Fruit fly (Drosophila melanogaster) whole organism, embryonic: ENCODE results near the gene msd1.

Source experiments
- Asciz ChIP-seq: fragments of 200-800 bp; sonication (Bioruptor generic); optimal IDR thresholded peaks from 2 replicates; lab custom pipeline; 2017; ENCODE audit warnings: missing biosample characterization, mild to moderate bottlenecking, missing genetic modification characterization, missing genetic modification reagents
- C15 ChIP-seq: fragments of 200-800 bp; sonication (Bioruptor generic); IDR thresholded peaks from 3 replicates; pipeline ENCODE4 v1.3.6; 2022; ENCODE audit warnings: missing biosample characterization, missing genetic modification characterization
- CG10147 ChIP-seq: fragments of 200-800 bp; sonication (Bioruptor generic); optimal IDR thresholded peaks from 2 replicates; lab custom pipeline; 2019; ENCODE audit warnings: missing biosample characterization, mild to moderate bottlenecking, missing genetic modification characterization, moderate library complexity
- CG10366 ChIP-seq: fragments of 200-800 bp; sonication (Bioruptor generic); IDR thresholded peaks from 2 replicates; pipeline ENCODE4 v1.3.6; 2022; ENCODE audit warnings: missing biosample characterization, missing genetic modification characterization
- CG10654 ChIP-seq: fragments of 200-800 bp; sonication (Bioruptor generic); optimal IDR thresholded peaks from 2 replicates; lab custom pipeline; 2016; ENCODE audit warnings: missing biosample characterization, missing genetic modification characterization
- CG12219 ChIP-seq: fragments of 200-800 bp; sonication (Bioruptor generic); optimal IDR thresholded peaks from 3 replicates; lab custom pipeline; 2018; ENCODE audit warnings: missing biosample characterization, mild to moderate bottlenecking, missing genetic modification characterization
- CG12299 ChIP-seq: fragments of 200-800 bp; sonication (Bioruptor generic); optimal IDR thresholded peaks from 2 replicates; lab custom pipeline; 2018; ENCODE audit warnings: missing biosample characterization, mild to moderate bottlenecking, missing genetic modification characterization
- CG13287 ChIP-seq: fragments of 200-800 bp; sonication (Bioruptor generic); IDR thresholded peaks from 2 replicates; pipeline ENCODE4 v1.3.6; 2022; ENCODE audit warnings: missing biosample characterization, missing genetic modification characterization; ENCODE audit not compliant: partially characterized antibody
- CG13296 ChIP-seq: fragments of 200-800 bp; sonication (Bioruptor generic); optimal IDR thresholded peaks from 3 replicates; lab custom pipeline; 2018; ENCODE audit warnings: missing biosample characterization, mild to moderate bottlenecking, missing genetic modification characterization
- CG14014 ChIP-seq: fragments of 200-800 bp; sonication (Bioruptor generic); IDR thresholded peaks from 2 replicates; pipeline ENCODE4 v1.3.6; 2022; ENCODE audit warnings: missing biosample characterization, missing genetic modification characterization
- CG1529 ChIP-seq: fragments of 200-800 bp; sonication (Bioruptor generic); optimal IDR thresholded peaks from 3 replicates; lab custom pipeline; 2018; ENCODE audit warnings: missing biosample characterization, missing genetic modification characterization
- CG16779 ChIP-seq: fragments of 200-800 bp; sonication (Bioruptor generic); IDR thresholded peaks from 2 replicates; pipeline ENCODE4 v1.3.6; 2022; ENCODE audit warnings: missing biosample characterization, missing genetic modification characterization
- CG17385 ChIP-seq: fragments of 200-800 bp; sonication (Bioruptor generic); optimal IDR thresholded peaks from 3 replicates; lab custom pipeline; 2018; ENCODE audit warnings: missing biosample characterization, mild to moderate bottlenecking, missing genetic modification characterization
- CG18476 ChIP-seq: fragments of 200-800 bp; sonication (Bioruptor generic); optimal IDR thresholded peaks from 2 replicates; lab custom pipeline; 2016; ENCODE audit warnings: missing biosample characterization, mild to moderate bottlenecking, missing genetic modification characterization
- CG31365 ChIP-seq: fragments of 200-800 bp; sonication (Bioruptor generic); optimal IDR thresholded peaks from 2 replicates; lab custom pipeline; 2018; ENCODE audit warnings: missing biosample characterization, mild to moderate bottlenecking, missing genetic modification characterization
- CG3163 ChIP-seq: fragments of 200-800 bp; sonication (Bioruptor generic); optimal IDR thresholded peaks from 3 replicates; lab custom pipeline; 2016; ENCODE audit warnings: missing biosample characterization, missing genetic modification characterization
- CG34376 ChIP-seq: fragments of 200-800 bp; sonication (Bioruptor generic); optimal IDR thresholded peaks from 2 replicates; lab custom pipeline; 2018; ENCODE audit warnings: missing biosample characterization, mild to moderate bottlenecking, missing genetic modification characterization
- CG3847 ChIP-seq: fragments of 200-800 bp; sonication (Bioruptor generic); IDR thresholded peaks from 2 replicates; pipeline ENCODE4 v1.3.6; 2022; ENCODE audit warnings: missing biosample characterization, missing genetic modification characterization
- CG42726 ChIP-seq: fragments of 200-800 bp; sonication (Bioruptor generic); IDR thresholded peaks from 2 replicates; pipeline ENCODE4 v1.3.6; 2022; ENCODE audit warnings: missing biosample characterization, missing genetic modification characterization; ENCODE audit not compliant: partially characterized antibody
- CG5245 ChIP-seq: fragments of 200-800 bp; sonication (Bioruptor generic); optimal IDR thresholded peaks from 3 replicates; lab custom pipeline; 2016; ENCODE audit warnings: missing biosample characterization, missing genetic modification characterization
- CG6683 ChIP-seq: fragments of 200-800 bp; sonication (Bioruptor generic); optimal IDR thresholded peaks from 2 replicates; lab custom pipeline; 2017; ENCODE audit warnings: missing biosample characterization, mild to moderate bottlenecking, missing genetic modification characterization, missing genetic modification reagents
- CG6689 ChIP-seq: fragments of 200-800 bp; sonication (Bioruptor generic); IDR thresholded peaks from 2 replicates; pipeline ENCODE4 v1.3.6; 2022; ENCODE audit warnings: missing biosample characterization, missing genetic modification characterization
- CG6765 ChIP-seq: fragments of 200-800 bp; sonication (Bioruptor generic); optimal IDR thresholded peaks from 3 replicates; lab custom pipeline; 2017; ENCODE audit warnings: missing biosample characterization, mild to moderate bottlenecking, missing genetic modification characterization
- CG6854 ChIP-seq: fragments of 200-800 bp; sonication (Bioruptor generic); optimal IDR thresholded peaks from 3 replicates; lab custom pipeline; 2017; ENCODE audit warnings: missing biosample characterization, mild to moderate bottlenecking, missing genetic modification characterization
- CrebB ChIP-seq: fragments of 200-800 bp; sonication (Bioruptor generic); optimal IDR thresholded peaks from 3 replicates; lab custom pipeline; 2018; ENCODE audit warnings: missing biosample characterization, mild to moderate bottlenecking, missing genetic modification characterization
- Dip2 ChIP-seq: fragments of 200-800 bp; sonication (Bioruptor generic); IDR thresholded peaks from 2 replicates; pipeline ENCODE4 v1.3.6; 2022; ENCODE audit warnings: missing biosample characterization, missing genetic modification characterization
- Doc2 ChIP-seq: fragments of 200-800 bp; sonication (Bioruptor generic); IDR thresholded peaks from 2 replicates; pipeline ENCODE4 v1.3.6; 2022; ENCODE audit warnings: missing biosample characterization, missing genetic modification characterization
- E2f2 ChIP-seq: fragments of 200-800 bp; sonication (Bioruptor generic); IDR thresholded peaks from 2 replicates; pipeline ENCODE4 v1.3.6; 2022; ENCODE audit warnings: missing biosample characterization, missing genetic modification characterization
- HLH3B ChIP-seq: fragments of 200-800 bp; sonication (Bioruptor generic); IDR thresholded peaks from 2 replicates; pipeline ENCODE4 v1.3.6; 2022; ENCODE audit warnings: missing biosample characterization, missing genetic modification characterization
- MBD-R2 ChIP-seq: fragments of 200-800 bp; sonication (Bioruptor generic); IDR thresholded peaks from 2 replicates; pipeline ENCODE4 v1.3.6; 2022; ENCODE audit warnings: missing biosample characterization, missing genetic modification characterization
- Meics ChIP-seq: fragments of 200-800 bp; sonication (Bioruptor generic); optimal IDR thresholded peaks from 2 replicates; lab custom pipeline; 2017; ENCODE audit warnings: missing biosample characterization, mild to moderate bottlenecking, missing genetic modification characterization
- NC2α ChIP-seq: fragments of 200-800 bp; sonication (Bioruptor generic); optimal IDR thresholded peaks from 2 replicates; lab custom pipeline; 2016; ENCODE audit warnings: missing biosample characterization, missing genetic modification characterization
- Pdp1 ChIP-seq, 2 experiments: fragments of 200-800 bp; sonication (Bioruptor generic); optimal IDR thresholded peaks; 3 replicates each; lab custom pipeline; 2016; ENCODE audit warnings: missing biosample characterization in 2 of 2, missing genetic modification characterization in 2 of 2, mild to moderate bottlenecking in 1 of 2, moderate library complexity in 1 of 2
- Stat92E ChIP-seq, 3 experiments: fragments of >200 bp in 2 of 3; fragments of 200-800 bp in 1 of 3; sonication (Bioruptor generic) in 1 of 3; optimal IDR thresholded peaks; 2 replicates each; lab custom pipeline; 2017 to 2019; ENCODE audit warnings: missing biosample characterization in 3 of 3, missing genetic modification characterization in 3 of 3, mild to moderate bottlenecking in 1 of 3, moderate library complexity in 1 of 3
- br ChIP-seq: fragments of >200 bp; optimal IDR thresholded peaks from 2 replicates; lab custom pipeline; 2017
- cato ChIP-seq: fragments of 200-800 bp; sonication (Bioruptor generic); optimal IDR thresholded peaks from 2 replicates; lab custom pipeline; 2016; ENCODE audit warnings: missing biosample characterization, missing genetic modification characterization, borderline replicate concordance
- chn ChIP-seq: fragments of 200-800 bp; sonication (Bioruptor generic); optimal IDR thresholded peaks from 2 replicates; lab custom pipeline; 2016; ENCODE audit warnings: missing biosample characterization, missing genetic modification characterization
- fu2 ChIP-seq: fragments of 200-800 bp; sonication (Bioruptor generic); optimal IDR thresholded peaks from 2 replicates; lab custom pipeline; 2016; ENCODE audit warnings: missing biosample characterization, missing genetic modification characterization
- gsb-n ChIP-seq: fragments of 200-800 bp; sonication (Bioruptor generic); optimal IDR thresholded peaks from 3 replicates; lab custom pipeline; 2018; ENCODE audit warnings: missing biosample characterization, mild to moderate bottlenecking, missing genetic modification characterization
- knrl ChIP-seq: fragments of 200-800 bp; sonication (Bioruptor generic); IDR thresholded peaks from 3 replicates; pipeline ENCODE4 v1.3.6; 2022; ENCODE audit warnings: missing biosample characterization, missing genetic modification characterization; ENCODE audit not compliant: partially characterized antibody
- lilli ChIP-seq: fragments of 200-800 bp; sonication (Bioruptor generic); optimal IDR thresholded peaks from 3 replicates; lab custom pipeline; 2016; ENCODE audit warnings: missing biosample characterization, missing genetic modification characterization
- luna ChIP-seq: fragments of 200-800 bp; sonication (Bioruptor generic); optimal IDR thresholded peaks from 2 replicates; lab custom pipeline; 2016; ENCODE audit warnings: missing biosample characterization, missing genetic modification characterization
- mld ChIP-seq: fragments of 200-800 bp; sonication (Bioruptor generic); IDR thresholded peaks from 3 replicates; pipeline ENCODE4 v1.3.6; 2022; ENCODE audit warnings: missing biosample characterization, missing genetic modification characterization; ENCODE audit not compliant: partially characterized antibody
- odd ChIP-seq: fragments of 200-800 bp; sonication (Bioruptor generic); optimal IDR thresholded peaks from 2 replicates; lab custom pipeline; 2017; ENCODE audit warnings: missing biosample characterization, mild to moderate bottlenecking, missing genetic modification characterization
- prd ChIP-seq, 3 experiments: fragments of >200 bp in 2 of 3; fragments of 200-800 bp in 1 of 3; sonication (Bioruptor generic) in 1 of 3; optimal IDR thresholded peaks in 2 of 3; IDR thresholded peaks in 1 of 3; 2 replicates in 2 of 3; 3 replicates in 1 of 3; pipeline versions ENCODE4 v1.3.6 to Lab custom; 2017 to 2022; ENCODE audit warnings: missing biosample characterization in 1 of 3, missing genetic modification characterization in 1 of 3
- sisA ChIP-seq: fragments of 200-800 bp; sonication (Bioruptor generic); IDR thresholded peaks from 2 replicates; pipeline ENCODE4 v1.3.6; 2022; ENCODE audit warnings: missing biosample characterization, missing genetic modification characterization
- sna ChIP-seq: fragments of 200-800 bp; sonication (Bioruptor generic); IDR thresholded peaks from 2 replicates; pipeline ENCODE4 v1.3.6; 2022; ENCODE audit warnings: missing biosample characterization, missing genetic modification characterization; ENCODE audit not compliant: partially characterized antibody
- tap ChIP-seq: fragments of 200-800 bp; optimal IDR thresholded peaks from 3 replicates; lab custom pipeline; 2019; ENCODE audit warnings: missing biosample characterization, mild to moderate bottlenecking, missing genetic modification characterization, moderate library complexity
- vvl ChIP-seq: fragments of 200-800 bp; sonication (Bioruptor generic); IDR thresholded peaks from 2 replicates; pipeline ENCODE4 v1.3.6; 2022; ENCODE audit warnings: missing biosample characterization, missing genetic modification characterization
- z ChIP-seq: fragments of 200-800 bp; sonication (Bioruptor generic); IDR thresholded peaks from 3 replicates; pipeline ENCODE4 v1.3.6; 2022; ENCODE audit warnings: missing biosample characterization, missing genetic modification characterization

Gene msd1

dm6 chr3L:1300076-1300635, 31.4 kb upstream of the msd1 start (continued):
- peak in 1 of 3 experiments; percentile 37 for TF ChIP-seq Stat92E (GFP tag; optimal IDR thresholded peaks at IDR 0.05; lab: Kevin White, UChicago)
- TF ChIP-seq luna (GFP tag; lab: Kevin White, UChicago), result no peak
- no peak for TF ChIP-seq br (lab: Kevin White, UChicago)
- TF ChIP-seq CG31365 (tag; lab: Kevin White, UChicago), result peak; percentile 32
- peak; percentile 20 for TF ChIP-seq CG6765 (GFP tag; lab: Kevin White, UChicago)
- TF ChIP-seq CG1529, result peak; percentile 77
- peak; percentile 66 for TF ChIP-seq CG12219
- TF ChIP-seq CG10147 (GFP tag; lab: Kevin White, UChicago), result peak; percentile 75
- peak; percentile 81 for TF ChIP-seq CG34376 (GFP tag; lab: Kevin White, UChicago)
- peak; percentile 72 for TF ChIP-seq CG10654
- TF ChIP-seq Dip2 (GFP tag; lab: Robert Waterston, UW), result no peak
- TF ChIP-seq fu2, result no peak
- TF ChIP-seq CG6683 (GFP tag; lab: Kevin White, UChicago), result peak; percentile 32
- peak; percentile 80 for TF ChIP-seq Meics (GFP tag; lab: Kevin White, UChicago)
- TF ChIP-seq sisA (GFP tag; lab: Robert Waterston, UW), result peak; percentile 62
- TF ChIP-seq CG13287, result no peak
- TF ChIP-seq CG3163 (GFP tag; lab: Kevin White, UChicago), result no peak
- no peak for TF ChIP-seq z
- peak; percentile 30 for TF ChIP-seq CG13296
- peak; percentile 79 for TF ChIP-seq CG17385
- TF ChIP-seq CG42726 (GFP tag; lab: Robert Waterston, UW), result no peak
- TF ChIP-seq E2f2, result peak; percentile 59
- peak; percentile 57 for TF ChIP-seq CG6854 (GFP tag; lab: Kevin White, UChicago)
- TF ChIP-seq CG6689 (GFP tag; lab: Robert Waterston, UW), result peak; percentile 81
- TF ChIP-seq C15, result peak; percentile 64; the same call in 1 of the 3 replicates
- TF ChIP-seq CG18476 (GFP tag; lab: Kevin White, UChicago), result peak; percentile 69
- TF ChIP-seq odd (GFP tag; lab: Kevin White, UChicago), result peak; percentile 80
- TF ChIP-seq CG16779 (GFP tag; lab: Robert Waterston, UW), result no peak
- no peak for TF ChIP-seq knrl (GFP tag; lab: Robert Waterston, UW)
- TF ChIP-seq CG10366 (GFP tag; lab: Robert Waterston, UW), result peak; percentile 79
- peak; percentile 89 for TF ChIP-seq gsb-n
- TF ChIP-seq Pdp1 (GFP tag; optimal IDR thresholded peaks at IDR 0.05; lab: Kevin White, UChicago), result peak; percentile 3 to 42
- no peak for TF ChIP-seq Doc2 (GFP tag; lab: Robert Waterston, UW)
- TF ChIP-seq sna (GFP tag; lab: Robert Waterston, UW), result no peak
- 0 out of 2 replicates have a peak, but pooled peaks have one; percentile 46 for TF ChIP-seq MBD-R2 (GFP tag; lab: Robert Waterston, UW)
- peak; percentile 68 for TF ChIP-seq CG3847 (GFP tag; lab: Robert Waterston, UW)
- peak; percentile 57 for TF ChIP-seq chn (GFP tag; lab: Kevin White, UChicago)
- no peak for TF ChIP-seq NC2α (GFP tag; lab: Kevin White, UChicago)
- peak; percentile 71 for TF ChIP-seq CG14014 (GFP tag; lab: Robert Waterston, UW)
- TF ChIP-seq CrebB (tag; lab: Kevin White, UChicago), result peak; percentile 58
- peak; percentile 70 for TF ChIP-seq lilli
- peak; percentile 83 for TF ChIP-seq HLH3B
- TF ChIP-seq cato (GFP tag; lab: Kevin White, UChicago), result peak; percentile 34
- TF ChIP-seq prd (optimal IDR thresholded peaks at IDR 0.05; lab: Kevin White, UChicago), result no peak
- peak; percentile 89 for TF ChIP-seq prd (GFP tag; IDR thresholded peaks at IDR 0.05; lab: Robert Waterston, UW)
- TF ChIP-seq vvl (GFP tag; lab: Robert Waterston, UW), result peak; percentile 92
- TF ChIP-seq Asciz, result peak; percentile 74
- TF ChIP-seq mld, result no peak
- peak; percentile 86 for TF ChIP-seq tap (tag; lab: Kevin White, UChicago)
- peak; percentile 67 for TF ChIP-seq CG12299 (tag; lab: Kevin White, UChicago)
- TF ChIP-seq CG5245 (GFP tag; lab: Kevin White, UChicago), result peak; percentile 77
